Worm (Caenorhabditis elegans) whole organism, late embryonic: ENCODE data around the gene ugt-44.
A peak's percentile ranks its signal among the peaks of the same experiment; 100 is the strongest.

Experiments used
- C08G9.2 ChIP-seq: sonication (generic microtip); optimal IDR thresholded peaks from 2 replicates; lab custom pipeline; 2016; ENCODE audit warnings: mild to moderate bottlenecking, missing genetic modification characterization, moderate library complexity, missing compliant biosample characterization
- K02D7.2 ChIP-seq: sonication (generic microtip); optimal IDR thresholded peaks from 2 replicates; lab custom pipeline; 2017; ENCODE audit warnings: mild to moderate bottlenecking, missing genetic modification characterization, missing compliant biosample characterization
- K09A11.1 ChIP-seq: sonication (generic microtip); optimal IDR thresholded peaks from 2 replicates; lab custom pipeline; 2017; ENCODE audit warnings: antibody characterized with exemption, mild to moderate bottlenecking, missing genetic modification characterization, missing compliant biosample characterization; ENCODE audit not compliant: insufficient read depth
- T23F11.4 ChIP-seq: fragments of 200-800 bp; sonication (Bioruptor generic); optimal IDR thresholded peaks from 2 replicates; lab custom pipeline; 2018; ENCODE audit warnings: mild to moderate bottlenecking, missing genetic modification characterization, missing compliant biosample characterization
- Y22D7AL.16 ChIP-seq: sonication (generic microtip); optimal IDR thresholded peaks from 2 replicates; lab custom pipeline; 2016; ENCODE audit warnings: missing genetic modification characterization, missing compliant biosample characterization
- ama-1 ChIP-seq: fragments of 150-350 bp; optimal IDR thresholded peaks from 2 replicates; lab custom pipeline; 2014
- ceh-14 ChIP-seq: sonication (generic microtip); optimal IDR thresholded peaks from 2 replicates; lab custom pipeline; 2016; ENCODE audit warnings: missing genotype, missing genetic modification characterization, missing compliant biosample characterization
- ceh-18 ChIP-seq: sonication (generic microtip); optimal IDR thresholded peaks from 2 replicates; lab custom pipeline; 2016; ENCODE audit warnings: missing genetic modification characterization, missing compliant biosample characterization
- ceh-19 ChIP-seq: fragments of 200-800 bp; sonication (Bioruptor generic); optimal IDR thresholded peaks from 2 replicates; lab custom pipeline; 2018; ENCODE audit warnings: mild to moderate bottlenecking, missing genetic modification characterization, missing compliant biosample characterization
- ceh-2 ChIP-seq: sonication (generic microtip); optimal IDR thresholded peaks from 2 replicates; lab custom pipeline; 2016; ENCODE audit warnings: missing genotype, missing genetic modification characterization, missing compliant biosample characterization
- ceh-30 ChIP-seq: fragments of 150-350 bp; optimal IDR thresholded peaks from 2 replicates; lab custom pipeline; 2014; ENCODE audit warnings: missing biosample characterization, missing genetic modification characterization
- ceh-31 ChIP-seq: sonication (generic microtip); optimal IDR thresholded peaks from 2 replicates; lab custom pipeline; 2016; ENCODE audit warnings: missing genetic modification characterization, missing compliant biosample characterization
- ceh-34 ChIP-seq: sonication (generic microtip); optimal IDR thresholded peaks from 2 replicates; lab custom pipeline; 2016; ENCODE audit warnings: mild to moderate bottlenecking, missing genetic modification characterization, missing compliant biosample characterization
- ceh-6 ChIP-seq: fragments of 200-800 bp; sonication (Bioruptor generic); optimal IDR thresholded peaks from 2 replicates; lab custom pipeline; 2018; ENCODE audit warnings: mild to moderate bottlenecking, missing genetic modification characterization, missing compliant biosample characterization
- ceh-9 ChIP-seq: sonication (generic microtip); optimal IDR thresholded peaks from 2 replicates; lab custom pipeline; 2016; ENCODE audit warnings: mild to moderate bottlenecking, missing genetic modification characterization, inconsistent platforms, missing compliant biosample characterization
- che-1 ChIP-seq: sonication (generic microtip); optimal IDR thresholded peaks from 2 replicates; lab custom pipeline; 2016; ENCODE audit warnings: mild to moderate bottlenecking, missing genetic modification characterization, missing compliant biosample characterization
- dmd-4 ChIP-seq: sonication (generic microtip); optimal IDR thresholded peaks from 2 replicates; lab custom pipeline; 2016; ENCODE audit warnings: borderline replicate concordance, missing genetic modification characterization, missing compliant biosample characterization
- dve-1 ChIP-seq: sonication (generic microtip); optimal IDR thresholded peaks from 2 replicates; lab custom pipeline; 2017; ENCODE audit warnings: antibody characterized with exemption, mild to moderate bottlenecking, missing genetic modification characterization, missing compliant biosample characterization
- elt-2 ChIP-seq: sonication (generic microtip); optimal IDR thresholded peaks from 2 replicates; lab custom pipeline; 2016; ENCODE audit warnings: missing genetic modification reagents, missing genetic modification characterization, missing compliant biosample characterization
- ets-4 ChIP-seq: sonication (generic microtip); optimal IDR thresholded peaks from 2 replicates; lab custom pipeline; 2016; ENCODE audit warnings: missing genetic modification characterization, missing compliant biosample characterization
- eyg-1 ChIP-seq: sonication (generic microtip); optimal IDR thresholded peaks from 2 replicates; lab custom pipeline; 2016; ENCODE audit warnings: missing genotype, missing genetic modification characterization, missing compliant biosample characterization
- fkh-10 ChIP-seq: fragments of 150-350 bp; optimal IDR thresholded peaks from 2 replicates; lab custom pipeline; 2014; ENCODE audit warnings: missing biosample characterization, missing genetic modification reagents, missing genetic modification characterization
- gmeb-2 ChIP-seq: sonication (generic microtip); optimal IDR thresholded peaks from 2 replicates; lab custom pipeline; 2016; ENCODE audit warnings: missing genetic modification characterization, inconsistent platforms, missing compliant biosample characterization
- hlh-13 ChIP-seq: fragments of 200-800 bp; sonication (Bioruptor generic); optimal IDR thresholded peaks from 2 replicates; lab custom pipeline; 2018; ENCODE audit warnings: mild to moderate bottlenecking, missing genetic modification characterization, missing compliant biosample characterization
- hlh-15 ChIP-seq: sonication (generic microtip); optimal IDR thresholded peaks from 2 replicates; lab custom pipeline; 2016; ENCODE audit warnings: missing genetic modification characterization, missing compliant biosample characterization
- hlh-6 ChIP-seq: sonication (generic microtip); optimal IDR thresholded peaks from 2 replicates; lab custom pipeline; 2016; ENCODE audit warnings: missing genotype, missing genetic modification characterization, missing compliant biosample characterization
- lim-6 ChIP-seq: sonication (generic microtip); optimal IDR thresholded peaks from 2 replicates; lab custom pipeline; 2016; ENCODE audit warnings: missing genetic modification characterization, missing compliant biosample characterization
- madf-2 ChIP-seq: sonication (generic microtip); optimal IDR thresholded peaks from 2 replicates; lab custom pipeline; 2017; ENCODE audit warnings: missing genetic modification characterization, missing compliant biosample characterization
- npax-4 ChIP-seq: sonication (generic microtip); optimal IDR thresholded peaks from 2 replicates; lab custom pipeline; 2016; ENCODE audit warnings: missing genetic modification characterization, missing compliant biosample characterization
- pha-2 ChIP-seq: sonication (generic microtip); optimal IDR thresholded peaks from 2 replicates; lab custom pipeline; 2017; ENCODE audit warnings: mild to moderate bottlenecking, missing genetic modification characterization, missing compliant biosample characterization
- pqm-1 ChIP-seq: sonication (generic microtip); optimal IDR thresholded peaks from 2 replicates; lab custom pipeline; 2016; ENCODE audit warnings: missing genetic modification characterization, missing compliant biosample characterization
- pros-1 ChIP-seq: fragments of 150-350 bp; optimal IDR thresholded peaks from 2 replicates; lab custom pipeline; 2014; ENCODE audit warnings: missing biosample characterization, missing genetic modification reagents, missing genetic modification characterization
- rnt-1 ChIP-seq: sonication (generic microtip); optimal IDR thresholded peaks from 2 replicates; lab custom pipeline; 2016; ENCODE audit warnings: missing genetic modification characterization, missing compliant biosample characterization
- tbx-2 ChIP-seq: sonication (generic microtip); optimal IDR thresholded peaks from 2 replicates; lab custom pipeline; 2016; ENCODE audit warnings: missing genetic modification characterization, missing compliant biosample characterization
- tbx-7 ChIP-seq: sonication (generic microtip); optimal IDR thresholded peaks from 2 replicates; lab custom pipeline; 2016; ENCODE audit warnings: missing genotype, missing genetic modification characterization, missing compliant biosample characterization
- ttx-3 ChIP-seq: sonication (generic microtip); optimal IDR thresholded peaks from 2 replicates; lab custom pipeline; 2016; ENCODE audit warnings: missing genetic modification reagents, missing genetic modification characterization, missing compliant biosample characterization
- unc-55 ChIP-seq: sonication (generic microtip); optimal IDR thresholded peaks from 2 replicates; lab custom pipeline; 2017; ENCODE audit warnings: missing biosample characterization, missing genetic modification reagents, missing genetic modification characterization
- zip-5 ChIP-seq: sonication (generic microtip); optimal IDR thresholded peaks from 2 replicates; lab custom pipeline; 2016; ENCODE audit warnings: missing genetic modification characterization, missing compliant biosample characterization
- ztf-16 ChIP-seq: sonication (generic microtip); optimal IDR thresholded peaks from 2 replicates; lab custom pipeline; 2017; ENCODE audit warnings: missing genetic modification characterization, missing compliant biosample characterization

ugt-44 gene

ce11 chrIV:10469494-10469893, at the start of gene ugt-44:
TSS of gene ugt-44 (plus strand) at chrIV:10469741.
- TF ChIP-seq ceh-14 (no peak), gmeb-2 (tag; lab: Kevin White, UChicago) (no peak), ceh-34 (no peak), ets-4 (no peak), ttx-3 (tag; lab: Kevin White, UChicago) (no peak), ama-1 (lab: Kevin White, UChicago) (no peak), C08G9.2 (tag; lab: Kevin White, UChicago) (no peak), hlh-15 (tag; lab: Kevin White, UChicago) (no peak), K02D7.2 (tag; lab: Kevin White, UChicago) (no peak), ceh-30 (tag; lab: Kevin White, UChicago) (no peak), pros-1 (tag; lab: Kevin White, UChicago) (no peak), lim-6 (tag; lab: Kevin White, UChicago) (no peak), dve-1 (no peak)
- TF ChIP-seq, all 69 proteins: peak for 0

ce11 chrIV:10419896-10420295, 49.6 kb upstream of the ugt-44 start:
- TF ChIP-seq ceh-18 (tag; lab: Kevin White, UChicago) (no peak), unc-55 (GFP tag; lab: Kevin White, UChicago) (peak; percentile 84)

- TF ChIP-seq pros-1 (tag; lab: Kevin White, UChicago) (no peak), ceh-18 (tag; lab: Kevin White, UChicago) (no peak), fkh-10 (no peak), ceh-6 (GFP tag; lab: Kevin White, UChicago) (no peak), tbx-7 (tag; lab: Kevin White, UChicago) (no peak), npax-4 (no peak), madf-2 (tag; lab: Kevin White, UChicago) (no peak), K09A11.1 (tag; lab: Kevin White, UChicago) (no peak), hlh-6 (tag; lab: Kevin White, UChicago) (no peak), ama-1 (lab: Kevin White, UChicago) (no peak), hlh-13 (GFP tag; lab: Kevin White, UChicago) (no peak), ceh-9 (tag; lab: Kevin White, UChicago) (no peak), ceh-31 (tag; lab: Kevin White, UChicago) (no peak), dmd-4 (tag; lab: Kevin White, UChicago) (no peak)
These were observed 49.1 kb upstream of the ugt-44 start for ce11 chrIV:10420440-10420839.

ce11 chrIV:10421256-10421655, 48.3 kb upstream of the ugt-44 start:
- TF ChIP-seq tbx-2 (tag; lab: Kevin White, UChicago) (no peak), lim-6 (tag; lab: Kevin White, UChicago) (no peak), elt-2 (tag; lab: Kevin White, UChicago) (no peak), pqm-1 (tag; lab: Kevin White, UChicago) (no peak), Y22D7AL.16 (tag; lab: Kevin White, UChicago) (no peak), ztf-16 (tag; lab: Kevin White, UChicago) (no peak), che-1 (tag; lab: Kevin White, UChicago) (no peak), eyg-1 (no peak), ceh-31 (tag; lab: Kevin White, UChicago) (no peak), rnt-1 (no peak), npax-4 (no peak), dve-1 (no peak), zip-5 (tag; lab: Kevin White, UChicago) (no peak), hlh-6 (tag; lab: Kevin White, UChicago) (no peak), ceh-19 (no peak), T23F11.4 (GFP tag; lab: Kevin White, UChicago) (no peak), pha-2 (tag; lab: Kevin White, UChicago) (no peak), ceh-14 (no peak), ceh-2 (no peak)
